Worm (Caenorhabditis elegans): ENCODE measurements around the gene pisy-1.

The pisy-1 gene

DNA sequence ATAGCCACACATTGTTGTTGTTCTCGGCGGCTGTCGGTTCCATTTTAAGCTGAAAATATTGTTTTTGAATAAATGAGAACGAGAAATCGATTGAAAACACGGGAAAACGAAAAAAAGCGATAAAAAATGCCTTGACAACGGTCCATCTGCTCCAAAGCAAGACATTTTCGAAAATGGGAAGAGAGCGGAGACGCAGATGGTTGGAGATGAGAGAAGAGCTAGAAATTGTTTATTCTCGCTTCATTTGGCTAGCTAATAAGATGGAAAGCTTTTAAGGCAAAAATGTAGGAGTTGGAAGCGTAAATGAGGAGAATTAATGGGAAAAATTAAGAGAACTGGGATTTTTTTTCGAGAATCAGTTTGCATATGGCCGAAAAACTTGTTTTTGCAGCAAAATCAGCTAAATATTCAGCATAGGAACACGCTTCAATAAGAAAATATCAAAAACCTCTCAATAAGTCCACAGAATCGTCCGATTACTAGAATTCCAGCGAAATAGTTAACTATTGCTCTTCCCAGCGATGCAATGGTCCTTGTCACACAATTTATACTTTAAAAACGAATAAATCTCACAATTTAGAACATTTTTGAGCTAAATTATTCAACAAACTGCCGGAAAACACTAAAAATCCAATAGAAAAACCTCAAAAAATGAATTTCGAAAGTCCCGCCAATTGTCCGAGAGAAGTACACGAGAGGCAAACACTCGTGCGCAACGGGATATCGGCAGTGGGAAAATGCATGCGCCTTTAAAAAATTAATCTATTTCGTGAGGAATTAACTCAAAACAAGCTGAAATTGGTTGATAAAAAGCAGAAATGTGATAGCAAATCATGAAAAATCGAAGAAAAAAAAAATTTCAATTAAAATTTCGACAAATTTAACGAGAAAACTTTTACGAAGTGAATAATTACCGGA lies at the start of gene pisy-1 (continued):
- no peak for TF ChIP-seq lin-40 (tag; optimal IDR thresholded peaks at IDR 0.05)
- TF ChIP-seq lin-35 (GFP tag; optimal IDR thresholded peaks at IDR 0.05), result peak in 1 of 3 experiments; percentile 56
- TF ChIP-seq lag-1 (GFP tag; IDR thresholded peaks at IDR 0.05), result no peak
- peak; percentile 14 for TF ChIP-seq lsl-1 (GFP tag; optimal IDR thresholded peaks at IDR 0.05)
- TF ChIP-seq atf-7 (tag; optimal IDR thresholded peaks at IDR 0.05), result no peak
- no peak for TF ChIP-seq madf-10 (tag; optimal IDR thresholded peaks at IDR 0.05)
- TF ChIP-seq attf-5 (GFP tag; optimal IDR thresholded peaks at IDR 0.05), result peak; percentile 19
- no peak for TF ChIP-seq F22D6.2 (tag; optimal IDR thresholded peaks at IDR 0.05)
- no peak for TF ChIP-seq ztf-22 (GFP tag; optimal IDR thresholded peaks at IDR 0.05)
- TF ChIP-seq nhr-120 (GFP tag; IDR thresholded peaks at IDR 0.05), result no peak
- no peak for TF ChIP-seq hrde-1 (tag; optimal IDR thresholded peaks at IDR 0.05; ENCODE audit: borderline replicate concordance)
- no peak for TF ChIP-seq hmg-20 (GFP tag; IDR thresholded peaks at IDR 0.05)
- no peak for TF ChIP-seq hlh-26 (GFP tag; conservative IDR thresholded peaks at IDR 0.05)
- TF ChIP-seq ceh-40 (GFP tag; IDR thresholded peaks at IDR 0.05), result 0 out of 2 replicates have a peak, but pooled peaks have one; percentile 16
- TF ChIP-seq ekl-4 (GFP tag; IDR thresholded peaks at IDR 0.05), result no peak
- TF ChIP-seq mcd-1 (GFP tag; IDR thresholded peaks at IDR 0.05), result no peak
- no peak for TF ChIP-seq ceh-91 (GFP tag; IDR thresholded peaks at IDR 0.05)
- no peak for TF ChIP-seq him-1 (tag; optimal IDR thresholded peaks at IDR 0.05)
- TF ChIP-seq nhr-179 (tag; optimal IDR thresholded peaks at IDR 0.05), result no peak
- TF ChIP-seq tlf-1 (GFP tag; optimal IDR thresholded peaks at IDR 0.05), result no peak
- TF ChIP-seq somi-1 (GFP tag; optimal IDR thresholded peaks at IDR 0.05), result no peak
- TF ChIP-seq egl-44 (GFP tag; IDR thresholded peaks at IDR 0.05), result no peak
- no peak for TF ChIP-seq unc-62 (GFP tag; optimal IDR thresholded peaks at IDR 0.05)
- TF ChIP-seq attf-6 (GFP tag; IDR thresholded peaks at IDR 0.05), result no peak
- no peak for TF ChIP-seq cebp-2 (GFP tag; IDR thresholded peaks at IDR 0.05)
- no peak for TF ChIP-seq cebp-1 (GFP tag; IDR thresholded peaks at IDR 0.05)
- TF ChIP-seq cebp-1 (tag; optimal IDR thresholded peaks at IDR 0.05), result peak; percentile 51
- no peak for TF ChIP-seq dox-1 (GFP tag; IDR thresholded peaks at IDR 0.05)
- TF ChIP-seq B0019.2 (GFP tag; conservative IDR thresholded peaks at IDR 0.05), result no peak
- no peak for TF ChIP-seq die-1 (tag; optimal IDR thresholded peaks at IDR 0.05)
- TF ChIP-seq nfya-1 (tag; optimal IDR thresholded peaks at IDR 0.05; ENCODE audit: borderline replicate concordance, insufficient read depth), result no peak
- TF ChIP-seq chd-7 (tag; optimal IDR thresholded peaks at IDR 0.05), result no peak
- TF ChIP-seq nfya-2 (GFP tag; IDR thresholded peaks at IDR 0.05), result no peak

DNA sequence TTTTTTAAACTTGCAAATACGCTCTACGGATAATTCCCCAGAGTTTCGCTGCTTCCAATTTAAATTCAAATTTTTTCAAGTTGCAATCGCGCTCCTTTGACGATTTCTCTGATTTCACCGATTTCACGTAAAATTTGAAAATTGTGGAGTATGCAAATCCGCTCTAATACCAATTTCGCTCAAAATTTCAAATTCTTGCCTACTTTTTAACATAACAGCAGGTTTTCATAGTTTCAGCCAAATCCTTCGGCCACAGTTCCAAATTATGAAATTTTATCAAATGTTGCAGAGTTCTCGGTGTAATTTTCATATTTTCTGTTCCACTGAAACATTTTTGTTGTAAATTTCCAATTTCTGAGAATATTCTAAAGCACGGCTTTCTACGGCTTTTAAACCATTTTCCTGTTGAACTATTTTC lies 49.7 kb upstream of the pisy-1 start, which contains the start of gene alkb-7:
Gene alkb-7, minus strand, starts transcription at position 323 of the 418 bp plus-strand sequence.
- TF ChIP-seq lin-54 (GFP tag; optimal IDR thresholded peaks at IDR 0.05) (peak; percentile 40), fkh-3 (tag; optimal IDR thresholded peaks at IDR 0.05) (no peak), snpc-4 (GFP tag; optimal IDR thresholded peaks at IDR 0.05) (no peak), snpc-4 (tag; optimal IDR thresholded peaks at IDR 0.05) (no peak), xnd-1 (tag; optimal IDR thresholded peaks at IDR 0.05) (no peak), lsl-1 (GFP tag; optimal IDR thresholded peaks at IDR 0.05) (no peak), hmg-20 (GFP tag; IDR thresholded peaks at IDR 0.05) (no peak), mel-28 (tag; optimal IDR thresholded peaks at IDR 0.05; ENCODE audit: borderline replicate concordance) (no peak), C17E4.6 (GFP tag; IDR thresholded peaks at IDR 0.05) (no peak), ama-1 (optimal IDR thresholded peaks at IDR 0.05) (no peak), ama-1 (GFP tag; optimal IDR thresholded peaks at IDR 0.05) (peak; percentile 8 to 70), egl-18 (GFP tag; IDR thresholded peaks at IDR 0.05) (no peak), ekl-4 (GFP tag; IDR thresholded peaks at IDR 0.05) (no peak), Y67H2A.10 (GFP tag; conservative IDR thresholded peaks at IDR 0.05) (no peak), tlf-1 (GFP tag; optimal IDR thresholded peaks at IDR 0.05) (no peak), egrh-3 (GFP tag; IDR thresholded peaks at IDR 0.05) (no peak), unc-62 (GFP tag; optimal IDR thresholded peaks at IDR 0.05) (no peak), hrde-1 (tag; optimal IDR thresholded peaks at IDR 0.05; ENCODE audit: borderline replicate concordance) (no peak), attf-6 (GFP tag; IDR thresholded peaks at IDR 0.05) (0 out of 2 replicates have a peak, but pooled peaks have one; percentile 19), Y56A3A.18 (GFP tag; IDR thresholded peaks at IDR 0.05) (no peak), bed-2 (GFP tag; IDR thresholded peaks at IDR 0.05) (no peak), let-526 (GFP tag; IDR thresholded peaks at IDR 0.05) (0 out of 2 replicates have a peak, but pooled peaks have one; percentile 37)

All from whole organism, young adult.